Worm (Caenorhabditis elegans) whole organism, young adult: ENCODE data around the gene C30G4.4.

Experiments
- B0019.2 ChIP-seq: fragments of 200-800 bp; sonication (Bioruptor generic); conservative IDR thresholded peaks from 2 replicates; pipeline ENCODE4 v1.3.6; 2022; ENCODE audit warnings: missing genetic modification reagents, missing genetic modification characterization, missing compliant biosample characterization
- F23B12.7 ChIP-seq: sonication (generic microtip); optimal IDR thresholded peaks from 2 replicates; lab custom pipeline; 2017; ENCODE audit warnings: missing genetic modification characterization, mild to moderate bottlenecking, missing compliant biosample characterization, antibody characterized with exemption, moderate library complexity; ENCODE audit not compliant: insufficient read depth
- F37B4.10 ChIP-seq: fragments of 200-800 bp; sonication (Bioruptor generic); IDR thresholded peaks from 2 replicates; pipeline ENCODE4 v1.3.6; 2022; ENCODE audit warnings: missing genetic modification characterization, missing compliant biosample characterization
- F39B2.1 ChIP-seq: fragments of 200-800 bp; sonication (Bioruptor generic); IDR thresholded peaks from 2 replicates; pipeline ENCODE4 v1.3.6; 2022; ENCODE audit warnings: missing genetic modification reagents, missing genetic modification characterization, missing compliant biosample characterization
- F52B5.7 ChIP-seq: sonication (generic microtip); optimal IDR thresholded peaks from 2 replicates; lab custom pipeline; 2016; ENCODE audit warnings: mild to moderate bottlenecking, missing genetic modification characterization, missing compliant biosample characterization
- F55B11.4 ChIP-seq: sonication (generic microtip); optimal IDR thresholded peaks from 2 replicates; lab custom pipeline; 2016; ENCODE audit warnings: missing compliant biosample characterization, missing genetic modification characterization, borderline replicate concordance; ENCODE audit not compliant: insufficient read depth
- K11D2.4 ChIP-seq: fragments of 200-800 bp; sonication (Bioruptor generic); IDR thresholded peaks from 2 replicates; pipeline ENCODE4 v1.3.6; 2022; ENCODE audit warnings: missing genetic modification reagents, missing genetic modification characterization, missing compliant biosample characterization
- T26A5.8 ChIP-seq: sonication (generic microtip); optimal IDR thresholded peaks from 2 replicates; lab custom pipeline; 2016; ENCODE audit warnings: missing genetic modification characterization, missing compliant biosample characterization
- Y56A3A.18 ChIP-seq: fragments of 200-800 bp; sonication (Bioruptor generic); IDR thresholded peaks from 2 replicates; pipeline ENCODE4 v1.3.6; 2022; ENCODE audit warnings: missing genetic modification reagents, missing genetic modification characterization, missing compliant biosample characterization
- Y67H2A.10 ChIP-seq: fragments of 200-800 bp; sonication (Bioruptor generic); conservative IDR thresholded peaks from 2 replicates; pipeline ENCODE4 v1.3.6; 2022; ENCODE audit warnings: missing genetic modification reagents, missing genetic modification characterization, missing compliant biosample characterization
- Y79H2A.3 ChIP-seq: fragments of 200-800 bp; sonication (Bioruptor generic); conservative IDR thresholded peaks from 2 replicates; pipeline ENCODE4 v1.3.6; 2022; ENCODE audit warnings: missing genetic modification reagents, missing genetic modification characterization, missing compliant biosample characterization
- ZK185.1 ChIP-seq: sonication (generic microtip); optimal IDR thresholded peaks from 2 replicates; lab custom pipeline; 2016; ENCODE audit warnings: mild to moderate bottlenecking, missing genetic modification characterization, missing compliant biosample characterization; ENCODE audit not compliant: poor library complexity, severe bottlenecking
- aptf-2 ChIP-seq: fragments of 200-800 bp; sonication (Bioruptor generic); conservative IDR thresholded peaks from 2 replicates; pipeline ENCODE4 v1.3.6; 2022; ENCODE audit warnings: missing genetic modification reagents, missing genetic modification characterization, missing compliant biosample characterization
- ceh-27 ChIP-seq: fragments of 200-800 bp; sonication (Bioruptor generic); optimal IDR thresholded peaks from 2 replicates; lab custom pipeline; 2018; ENCODE audit warnings: mild to moderate bottlenecking, missing genetic modification characterization, moderate library complexity, missing compliant biosample characterization
- die-1 ChIP-seq: sonication (generic microtip); optimal IDR thresholded peaks from 2 replicates; lab custom pipeline; 2016; ENCODE audit warnings: missing genotype, mild to moderate bottlenecking, missing genetic modification characterization, missing compliant biosample characterization
- efl-1 ChIP-seq: fragments of 150-350 bp; optimal IDR thresholded peaks from 2 replicates; lab custom pipeline; 2014; ENCODE audit warnings: missing biosample characterization, missing genetic modification reagents, missing genetic modification characterization
- egl-18 ChIP-seq: fragments of 200-800 bp; sonication (Bioruptor generic); IDR thresholded peaks from 2 replicates; pipeline ENCODE4 v1.3.6; 2022; ENCODE audit warnings: missing genetic modification reagents, missing genetic modification characterization, missing compliant biosample characterization
- egl-44 ChIP-seq: fragments of 200-800 bp; sonication (Bioruptor generic); IDR thresholded peaks from 2 replicates; pipeline ENCODE4 v1.3.6; 2022; ENCODE audit warnings: missing genetic modification reagents, missing genetic modification characterization, missing compliant biosample characterization
- let-607 ChIP-seq, 2 experiments: fragments of 200-800 bp in 1 of 2; sonication (Bioruptor generic) in 1 of 2; sonication (generic microtip) in 1 of 2; optimal IDR thresholded peaks; 2 replicates each; lab custom pipeline; 2016 to 2018; ENCODE audit warnings: mild to moderate bottlenecking in 2 of 2, missing compliant biosample characterization in 2 of 2, missing genetic modification characterization in 2 of 2, moderate library complexity in 2 of 2, missing genotype in 1 of 2
- lin-35 ChIP-seq, 3 experiments: fragments of 150-350 bp in 2 of 3; sonication (generic microtip) in 1 of 3; optimal IDR thresholded peaks; 2 replicates each; lab custom pipeline; 2014 to 2018; ENCODE audit warnings: missing biosample characterization in 3 of 3, missing genetic modification characterization in 3 of 3, missing genetic modification reagents in 3 of 3
- madf-10 ChIP-seq: sonication (generic microtip); optimal IDR thresholded peaks from 2 replicates; lab custom pipeline; 2016; ENCODE audit warnings: mild to moderate bottlenecking, missing genetic modification characterization, missing compliant biosample characterization
- madf-6 ChIP-seq: fragments of 200-800 bp; sonication (Bioruptor generic); IDR thresholded peaks from 2 replicates; pipeline ENCODE4 v1.3.6; 2022; ENCODE audit warnings: missing genetic modification reagents, missing genetic modification characterization, missing compliant biosample characterization
- madf-8 ChIP-seq: fragments of 200-800 bp; sonication (Bioruptor generic); conservative IDR thresholded peaks from 2 replicates; pipeline ENCODE4 v1.3.6; 2022; ENCODE audit warnings: missing genetic modification reagents, missing genetic modification characterization, missing compliant biosample characterization
- mxl-1 ChIP-seq: sonication (generic microtip); optimal IDR thresholded peaks from 2 replicates; lab custom pipeline; 2016; ENCODE audit warnings: missing genetic modification characterization, missing compliant biosample characterization
- nhr-179 ChIP-seq: sonication (generic microtip); optimal IDR thresholded peaks from 2 replicates; lab custom pipeline; 2016; ENCODE audit warnings: mild to moderate bottlenecking, missing genetic modification characterization, missing compliant biosample characterization
- nhr-27 ChIP-seq: fragments of 200-800 bp; sonication (Bioruptor generic); optimal IDR thresholded peaks from 2 replicates; lab custom pipeline; 2018; ENCODE audit warnings: mild to moderate bottlenecking, missing genetic modification characterization, moderate library complexity, missing compliant biosample characterization
- pbrm-1 ChIP-seq: fragments of 200-800 bp; sonication (Bioruptor generic); IDR thresholded peaks from 2 replicates; pipeline ENCODE4 v1.3.6; 2022; ENCODE audit warnings: missing genetic modification reagents, missing genetic modification characterization, missing compliant biosample characterization
- snpc-1.1 ChIP-seq: sonication (generic microtip); optimal IDR thresholded peaks from 2 replicates; lab custom pipeline; 2017; ENCODE audit warnings: missing genetic modification characterization, mild to moderate bottlenecking, missing compliant biosample characterization, antibody characterized with exemption, moderate library complexity, missing genotype, missing genetic modification reagents; ENCODE audit not compliant: insufficient read depth
- snpc-1.3 ChIP-seq: sonication (generic microtip); optimal IDR thresholded peaks from 2 replicates; lab custom pipeline; 2017; ENCODE audit warnings: missing genetic modification characterization, mild to moderate bottlenecking, missing compliant biosample characterization, antibody characterized with exemption, moderate library complexity, missing genotype, missing genetic modification reagents; ENCODE audit not compliant: insufficient read depth
- somi-1 ChIP-seq: fragments of 200-800 bp; sonication (Bioruptor generic); optimal IDR thresholded peaks from 2 replicates; lab custom pipeline; 2018; ENCODE audit warnings: mild to moderate bottlenecking, missing genetic modification characterization, missing compliant biosample characterization
- tbp1 ChIP-seq: fragments of 200-800 bp; sonication (Bioruptor generic); optimal IDR thresholded peaks from 2 replicates; lab custom pipeline; 2018; ENCODE audit warnings: mild to moderate bottlenecking, missing genetic modification characterization, missing compliant biosample characterization
- zim-3 ChIP-seq: sonication (generic microtip); optimal IDR thresholded peaks from 2 replicates; lab custom pipeline; 2017; ENCODE audit warnings: mild to moderate bottlenecking, missing genetic modification characterization, moderate library complexity, missing compliant biosample characterization
- ztf-18 ChIP-seq: sonication (generic microtip); optimal IDR thresholded peaks from 2 replicates; lab custom pipeline; 2016; ENCODE audit warnings: missing genotype, mild to moderate bottlenecking, missing genetic modification characterization, missing compliant biosample characterization
- ztf-22 ChIP-seq: fragments of 200-800 bp; sonication (Bioruptor generic); optimal IDR thresholded peaks from 2 replicates; lab custom pipeline; 2018; ENCODE audit warnings: mild to moderate bottlenecking, missing genetic modification characterization, moderate library complexity, missing compliant biosample characterization
- ztf-3 ChIP-seq: fragments of 200-800 bp; sonication (Bioruptor generic); optimal IDR thresholded peaks from 2 replicates; lab custom pipeline; 2018; ENCODE audit warnings: mild to moderate bottlenecking, missing genetic modification characterization, missing compliant biosample characterization

C30G4.4 gene

ce11 chrX:17041571-17041970 is 30.4 kb downstream of the C30G4.4 start:
- no peak for TF ChIP-seq egl-18 (GFP tag; lab: Robert Waterston, UW)
- no peak for TF ChIP-seq madf-10
- TF ChIP-seq nhr-27 = no peak
- TF ChIP-seq egl-44 (GFP tag; lab: Robert Waterston, UW) = no peak
- no peak for TF ChIP-seq B0019.2 (GFP tag; lab: Robert Waterston, UW)
- no peak for TF ChIP-seq ztf-18
- TF ChIP-seq F55B11.4 (tag; lab: Kevin White, UChicago) = no peak
- TF ChIP-seq Y79H2A.3 (GFP tag; lab: Robert Waterston, UW) = no peak
- no peak for TF ChIP-seq F52B5.7 (tag; lab: Kevin White, UChicago)
- TF ChIP-seq zim-3 (tag; lab: Kevin White, UChicago) = no peak
- TF ChIP-seq snpc-1.1 (tag; lab: Kevin White, UChicago) = no peak
- TF ChIP-seq tbp1 (GFP tag; lab: Kevin White, UChicago) = no peak
- TF ChIP-seq Y56A3A.18 (GFP tag; lab: Robert Waterston, UW) = no peak
- no peak for TF ChIP-seq snpc-1.3 (tag; lab: Kevin White, UChicago)
- TF ChIP-seq ztf-3 (GFP tag; lab: Kevin White, UChicago) = no peak
- TF ChIP-seq mxl-1 = no peak
- TF ChIP-seq F37B4.10 (GFP tag; lab: Robert Waterston, UW) = no peak
- no peak for TF ChIP-seq Y67H2A.10 (GFP tag; lab: Robert Waterston, UW)
- TF ChIP-seq somi-1 (GFP tag; lab: Kevin White, UChicago) = no peak
- TF ChIP-seq, all 124 proteins: peak for 0

- TF ChIP-seq pbrm-1 (GFP tag; lab: Robert Waterston, UW) (no peak), F39B2.1 (GFP tag; lab: Robert Waterston, UW) (no peak), let-607 (tag; optimal IDR thresholded peaks at IDR 0.05; lab: Kevin White, UChicago) (no peak), ceh-27 (GFP tag; lab: Kevin White, UChicago) (no peak), F23B12.7 (tag; lab: Kevin White, UChicago) (no peak), K11D2.4 (no peak), madf-8 (no peak), T26A5.8 (tag; lab: Kevin White, UChicago) (no peak), ZK185.1 (tag; lab: Kevin White, UChicago) (no peak), die-1 (tag; lab: Kevin White, UChicago) (no peak), ztf-22 (no peak)
Observed at ce11 chrX:17038616-17039015, 33.4 kb downstream of the C30G4.4 start.

- TF ChIP-seq madf-6 (GFP tag; lab: Robert Waterston, UW) (no peak), lin-35 (GFP tag; optimal IDR thresholded peaks at IDR 0.05; lab: Kevin White, UChicago) (no peak), nhr-179 (tag; lab: Kevin White, UChicago) (no peak), efl-1 (no peak), F39B2.1 (GFP tag; lab: Robert Waterston, UW) (no peak), aptf-2 (GFP tag; lab: Robert Waterston, UW) (no peak)
Observed at ce11 chrX:17034773-17035172, 37.2 kb downstream of the C30G4.4 start.
